Worm (Caenorhabditis elegans) whole organism, L3 larva: ENCODE results near the gene ugt-50.

Source experiments
- ZK546.5 ChIP-seq: sonication (generic microtip); optimal IDR thresholded peaks from 2 replicates; lab custom pipeline; 2017; ENCODE audit warnings: missing biosample characterization, missing genetic modification characterization
- egl-27 ChIP-seq: sonication (generic microtip); optimal IDR thresholded peaks from 4 replicates; lab custom pipeline; 2017; ENCODE audit warnings: missing biosample characterization, missing genetic modification reagents, missing genetic modification characterization
- elt-2 ChIP-seq: sonication (generic microtip); optimal IDR thresholded peaks from 2 replicates; lab custom pipeline; 2016; ENCODE audit warnings: missing genetic modification reagents, mild to moderate bottlenecking, missing genetic modification characterization, missing compliant biosample characterization
- nhr-12 ChIP-seq: fragments of 150-350 bp; optimal IDR thresholded peaks from 2 replicates; lab custom pipeline; 2014; ENCODE audit warnings: missing biosample characterization, missing genetic modification characterization
- unc-62 ChIP-seq: fragments of 150-350 bp; sonication (generic microtip); optimal IDR thresholded peaks from 4 replicates; lab custom pipeline; 2014; ENCODE audit warnings: missing biosample characterization, missing genetic modification reagents, missing genetic modification characterization

- no peak for TF ChIP-seq egl-27 (tag; lab: Kevin White, UChicago)
- peak; percentile 43 for TF ChIP-seq elt-2 (tag; lab: Kevin White, UChicago)
- no peak for TF ChIP-seq nhr-12 (tag; lab: Kevin White, UChicago)
- no peak for TF ChIP-seq ZK546.5 (tag; lab: Kevin White, UChicago)
- no peak for TF ChIP-seq unc-62 (GFP tag; lab: Kevin White, UChicago)
These were observed 23.4 kb upstream of the ugt-50 start, which contains the start of gene nhr-17 for ce11 chrX:12667804-12668511.
